Worm (Caenorhabditis elegans) whole organism, late embryonic: ENCODE data around the gene B0348.1.

Experiments
- C08G9.2 ChIP-seq: sonication (generic microtip); optimal IDR thresholded peaks from 2 replicates; lab custom pipeline; 2016; ENCODE audit warnings: mild to moderate bottlenecking, missing genetic modification characterization, moderate library complexity, missing compliant biosample characterization
- K02D7.2 ChIP-seq: sonication (generic microtip); optimal IDR thresholded peaks from 2 replicates; lab custom pipeline; 2017; ENCODE audit warnings: mild to moderate bottlenecking, missing genetic modification characterization, missing compliant biosample characterization
- K09A11.1 ChIP-seq: sonication (generic microtip); optimal IDR thresholded peaks from 2 replicates; lab custom pipeline; 2017; ENCODE audit warnings: antibody characterized with exemption, mild to moderate bottlenecking, missing genetic modification characterization, missing compliant biosample characterization; ENCODE audit not compliant: insufficient read depth
- Y22D7AL.16 ChIP-seq: sonication (generic microtip); optimal IDR thresholded peaks from 2 replicates; lab custom pipeline; 2016; ENCODE audit warnings: missing genetic modification characterization, missing compliant biosample characterization
- ahr-1 ChIP-seq: sonication (generic microtip); optimal IDR thresholded peaks from 2 replicates; lab custom pipeline; 2016; ENCODE audit warnings: missing genetic modification characterization, missing compliant biosample characterization
- ceh-14 ChIP-seq: sonication (generic microtip); optimal IDR thresholded peaks from 2 replicates; lab custom pipeline; 2016; ENCODE audit warnings: missing genotype, missing genetic modification characterization, missing compliant biosample characterization
- ceh-18 ChIP-seq: sonication (generic microtip); optimal IDR thresholded peaks from 2 replicates; lab custom pipeline; 2016; ENCODE audit warnings: missing genetic modification characterization, missing compliant biosample characterization
- ceh-19 ChIP-seq: fragments of 200-800 bp; sonication (Bioruptor generic); optimal IDR thresholded peaks from 2 replicates; lab custom pipeline; 2018; ENCODE audit warnings: mild to moderate bottlenecking, missing genetic modification characterization, missing compliant biosample characterization
- ceh-2 ChIP-seq: sonication (generic microtip); optimal IDR thresholded peaks from 2 replicates; lab custom pipeline; 2016; ENCODE audit warnings: missing genotype, missing genetic modification characterization, missing compliant biosample characterization
- ceh-22 ChIP-seq: sonication (generic microtip); optimal IDR thresholded peaks from 2 replicates; lab custom pipeline; 2017; ENCODE audit warnings: missing biosample characterization, missing genetic modification characterization
- ceh-30 ChIP-seq: fragments of 150-350 bp; optimal IDR thresholded peaks from 2 replicates; lab custom pipeline; 2014; ENCODE audit warnings: missing biosample characterization, missing genetic modification characterization
- ceh-34 ChIP-seq: sonication (generic microtip); optimal IDR thresholded peaks from 2 replicates; lab custom pipeline; 2016; ENCODE audit warnings: mild to moderate bottlenecking, missing genetic modification characterization, missing compliant biosample characterization
- ceh-48 ChIP-seq: sonication (generic microtip); optimal IDR thresholded peaks from 2 replicates; lab custom pipeline; 2016; ENCODE audit warnings: missing genetic modification characterization, inconsistent platforms, missing compliant biosample characterization
- ceh-6 ChIP-seq: fragments of 200-800 bp; sonication (Bioruptor generic); optimal IDR thresholded peaks from 2 replicates; lab custom pipeline; 2018; ENCODE audit warnings: mild to moderate bottlenecking, missing genetic modification characterization, missing compliant biosample characterization
- ceh-9 ChIP-seq: sonication (generic microtip); optimal IDR thresholded peaks from 2 replicates; lab custom pipeline; 2016; ENCODE audit warnings: mild to moderate bottlenecking, missing genetic modification characterization, inconsistent platforms, missing compliant biosample characterization
- dmd-4 ChIP-seq: sonication (generic microtip); optimal IDR thresholded peaks from 2 replicates; lab custom pipeline; 2016; ENCODE audit warnings: borderline replicate concordance, missing genetic modification characterization, missing compliant biosample characterization
- dve-1 ChIP-seq: sonication (generic microtip); optimal IDR thresholded peaks from 2 replicates; lab custom pipeline; 2017; ENCODE audit warnings: antibody characterized with exemption, mild to moderate bottlenecking, missing genetic modification characterization, missing compliant biosample characterization
- elt-2 ChIP-seq: sonication (generic microtip); optimal IDR thresholded peaks from 2 replicates; lab custom pipeline; 2016; ENCODE audit warnings: missing genetic modification reagents, missing genetic modification characterization, missing compliant biosample characterization
- elt-4 ChIP-seq: sonication (generic microtip); optimal IDR thresholded peaks from 2 replicates; lab custom pipeline; 2016; ENCODE audit warnings: missing genetic modification characterization, missing compliant biosample characterization
- ets-4 ChIP-seq: sonication (generic microtip); optimal IDR thresholded peaks from 2 replicates; lab custom pipeline; 2016; ENCODE audit warnings: missing genetic modification characterization, missing compliant biosample characterization
- eyg-1 ChIP-seq: sonication (generic microtip); optimal IDR thresholded peaks from 2 replicates; lab custom pipeline; 2016; ENCODE audit warnings: missing genotype, missing genetic modification characterization, missing compliant biosample characterization
- fkh-10 ChIP-seq: fragments of 150-350 bp; optimal IDR thresholded peaks from 2 replicates; lab custom pipeline; 2014; ENCODE audit warnings: missing biosample characterization, missing genetic modification reagents, missing genetic modification characterization
- fkh-6 ChIP-seq: sonication (generic microtip); optimal IDR thresholded peaks from 2 replicates; lab custom pipeline; 2016; ENCODE audit warnings: missing genetic modification characterization, missing compliant biosample characterization
- hlh-15 ChIP-seq: sonication (generic microtip); optimal IDR thresholded peaks from 2 replicates; lab custom pipeline; 2016; ENCODE audit warnings: missing genetic modification characterization, missing compliant biosample characterization
- hlh-6 ChIP-seq: sonication (generic microtip); optimal IDR thresholded peaks from 2 replicates; lab custom pipeline; 2016; ENCODE audit warnings: missing genotype, missing genetic modification characterization, missing compliant biosample characterization
- hlh-8 ChIP-seq: sonication (generic microtip); optimal IDR thresholded peaks from 2 replicates; lab custom pipeline; 2016; ENCODE audit warnings: missing genotype, missing genetic modification characterization, missing compliant biosample characterization
- lim-6 ChIP-seq: sonication (generic microtip); optimal IDR thresholded peaks from 2 replicates; lab custom pipeline; 2016; ENCODE audit warnings: missing genetic modification characterization, missing compliant biosample characterization
- lin-11 ChIP-seq: fragments of 200-800 bp; sonication (Bioruptor generic); optimal IDR thresholded peaks from 2 replicates; lab custom pipeline; 2018; ENCODE audit warnings: mild to moderate bottlenecking, missing genetic modification characterization, missing compliant biosample characterization
- madf-2 ChIP-seq: sonication (generic microtip); optimal IDR thresholded peaks from 2 replicates; lab custom pipeline; 2017; ENCODE audit warnings: missing genetic modification characterization, missing compliant biosample characterization
- mec-3 ChIP-seq: sonication (generic microtip); optimal IDR thresholded peaks from 2 replicates; lab custom pipeline; 2016; ENCODE audit warnings: borderline replicate concordance, missing genetic modification characterization, missing compliant biosample characterization
- nhr-11 ChIP-seq: fragments of 150-350 bp; optimal IDR thresholded peaks from 2 replicates; lab custom pipeline; 2014; ENCODE audit warnings: missing biosample characterization, missing genetic modification characterization
- nhr-232 ChIP-seq: sonication (generic microtip); optimal IDR thresholded peaks from 2 replicates; lab custom pipeline; 2016; ENCODE audit warnings: missing genetic modification characterization, missing compliant biosample characterization
- npax-4 ChIP-seq: sonication (generic microtip); optimal IDR thresholded peaks from 2 replicates; lab custom pipeline; 2016; ENCODE audit warnings: missing genetic modification characterization, missing compliant biosample characterization
- odd-2 ChIP-seq: sonication (generic microtip); optimal IDR thresholded peaks from 2 replicates; lab custom pipeline; 2017; ENCODE audit warnings: antibody characterized with exemption, mild to moderate bottlenecking, missing genetic modification characterization, missing compliant biosample characterization
- pat-9 ChIP-seq: fragments of 200-800 bp; sonication (Bioruptor generic); optimal IDR thresholded peaks from 2 replicates; lab custom pipeline; 2018; ENCODE audit warnings: mild to moderate bottlenecking, missing genetic modification characterization, moderate library complexity, missing compliant biosample characterization
- pha-2 ChIP-seq: sonication (generic microtip); optimal IDR thresholded peaks from 2 replicates; lab custom pipeline; 2017; ENCODE audit warnings: mild to moderate bottlenecking, missing genetic modification characterization, missing compliant biosample characterization
- pros-1 ChIP-seq: fragments of 150-350 bp; optimal IDR thresholded peaks from 2 replicates; lab custom pipeline; 2014; ENCODE audit warnings: missing biosample characterization, missing genetic modification reagents, missing genetic modification characterization
- syd-9 ChIP-seq: sonication (generic microtip); optimal IDR thresholded peaks from 2 replicates; lab custom pipeline; 2016; ENCODE audit warnings: mild to moderate bottlenecking, missing genetic modification characterization, moderate library complexity, missing compliant biosample characterization
- tbx-2 ChIP-seq: sonication (generic microtip); optimal IDR thresholded peaks from 2 replicates; lab custom pipeline; 2016; ENCODE audit warnings: missing genetic modification characterization, missing compliant biosample characterization
- tbx-7 ChIP-seq: sonication (generic microtip); optimal IDR thresholded peaks from 2 replicates; lab custom pipeline; 2016; ENCODE audit warnings: missing genotype, missing genetic modification characterization, missing compliant biosample characterization
- ttx-3 ChIP-seq: sonication (generic microtip); optimal IDR thresholded peaks from 2 replicates; lab custom pipeline; 2016; ENCODE audit warnings: missing genetic modification reagents, missing genetic modification characterization, missing compliant biosample characterization
- unc-3 ChIP-seq, 2 experiments: fragments of 200-800 bp in 1 of 2; sonication (Bioruptor generic) in 1 of 2; sonication (generic microtip) in 1 of 2; conservative IDR thresholded peaks in 1 of 2; optimal IDR thresholded peaks in 1 of 2; 2 replicates each; pipeline versions ENCODE4 v1.3.6 to Lab custom; 2016 to 2022; ENCODE audit warnings: missing compliant biosample characterization in 2 of 2, missing genetic modification characterization in 2 of 2, missing genetic modification reagents in 1 of 2
- unc-42 ChIP-seq: sonication (generic microtip); optimal IDR thresholded peaks from 2 replicates; lab custom pipeline; 2016; ENCODE audit warnings: missing genotype, missing genetic modification characterization, missing compliant biosample characterization
- unc-55 ChIP-seq: sonication (generic microtip); optimal IDR thresholded peaks from 2 replicates; lab custom pipeline; 2017; ENCODE audit warnings: missing biosample characterization, missing genetic modification reagents, missing genetic modification characterization
- unc-86 ChIP-seq: sonication (generic microtip); optimal IDR thresholded peaks from 2 replicates; lab custom pipeline; 2016; ENCODE audit warnings: missing genetic modification characterization, missing compliant biosample characterization
- zip-5 ChIP-seq: sonication (generic microtip); optimal IDR thresholded peaks from 2 replicates; lab custom pipeline; 2016; ENCODE audit warnings: missing genetic modification characterization, missing compliant biosample characterization
- ztf-16 ChIP-seq: sonication (generic microtip); optimal IDR thresholded peaks from 2 replicates; lab custom pipeline; 2017; ENCODE audit warnings: missing genetic modification characterization, missing compliant biosample characterization

B0348.1 gene

ce11 chrV:45010-45409 lies 3.7 kb upstream of the B0348.1 start, which contains the start of gene B0348.2:
Gene B0348.2 (plus strand): TSS chrV:45310.
- TF ChIP-seq ceh-48 (tag; lab: Kevin White, UChicago): no peak
- TF ChIP-seq npax-4 (tag; lab: Kevin White, UChicago): no peak
- TF ChIP-seq fkh-6 (tag; lab: Kevin White, UChicago): no peak
- TF ChIP-seq ets-4 (tag; lab: Kevin White, UChicago): no peak

ce11 chrV:47799-48198 lies 923 bp upstream of the B0348.1 start:
- no peak for TF ChIP-seq npax-4 (tag; lab: Kevin White, UChicago)
- TF ChIP-seq elt-2 (tag; lab: Kevin White, UChicago): peak; percentile 67

ce11 chrV:53286-53685 lies 4.6 kb downstream of the B0348.1 start:
- TF ChIP-seq pros-1 (tag; lab: Kevin White, UChicago) (no peak), fkh-6 (tag; lab: Kevin White, UChicago) (peak; percentile 76), tbx-7 (tag; lab: Kevin White, UChicago) (no peak), dmd-4 (tag; lab: Kevin White, UChicago) (peak; percentile 88), ceh-34 (tag; lab: Kevin White, UChicago) (peak; percentile 65), mec-3 (tag; lab: Kevin White, UChicago) (peak; percentile 69), K09A11.1 (tag; lab: Kevin White, UChicago) (peak; percentile 68), ceh-14 (tag; lab: Kevin White, UChicago) (peak; percentile 92), ztf-16 (tag; lab: Kevin White, UChicago) (peak; percentile 50), hlh-8 (peak; percentile 45), fkh-10 (GFP tag; lab: Kevin White, UChicago) (no peak), ets-4 (tag; lab: Kevin White, UChicago) (peak; percentile 29), zip-5 (peak; percentile 12), ceh-18 (tag; lab: Kevin White, UChicago) (peak; percentile 29), dve-1 (tag; lab: Kevin White, UChicago) (peak; percentile 56), tbx-2 (peak; percentile 63), hlh-15 (tag; lab: Kevin White, UChicago) (peak; percentile 18), madf-2 (tag; lab: Kevin White, UChicago) (peak; percentile 73), eyg-1 (tag; lab: Kevin White, UChicago) (no peak), pha-2 (tag; lab: Kevin White, UChicago) (peak; percentile 72), npax-4 (tag; lab: Kevin White, UChicago) (peak; percentile 44), nhr-11 (tag; lab: Kevin White, UChicago) (no peak), K02D7.2 (tag; lab: Kevin White, UChicago) (peak; percentile 76), ceh-9 (tag; lab: Kevin White, UChicago) (no peak), elt-2 (tag; lab: Kevin White, UChicago) (peak; percentile 73), ttx-3 (tag; lab: Kevin White, UChicago) (peak; percentile 74), pat-9 (tag; lab: Kevin White, UChicago) (peak; percentile 71), ceh-2 (tag; lab: Kevin White, UChicago) (peak; percentile 18), Y22D7AL.16 (tag; lab: Kevin White, UChicago) (peak; percentile 85), C08G9.2 (tag; lab: Kevin White, UChicago) (peak; percentile 73), ceh-19 (GFP tag; lab: Kevin White, UChicago) (peak; percentile 87), lin-11 (tag; lab: Kevin White, UChicago) (peak; percentile 74), ceh-48 (tag; lab: Kevin White, UChicago) (peak; percentile 71), nhr-232 (tag; lab: Kevin White, UChicago) (peak; percentile 60), syd-9 (tag; lab: Kevin White, UChicago) (peak; percentile 41), ahr-1 (tag; lab: Kevin White, UChicago) (peak; percentile 33), odd-2 (tag; lab: Kevin White, UChicago) (peak; percentile 32), hlh-6 (tag; lab: Kevin White, UChicago) (peak; percentile 85), ceh-22 (no peak), unc-42 (tag; lab: Kevin White, UChicago) (no peak), unc-86 (tag; lab: Kevin White, UChicago) (peak; percentile 70), unc-55 (GFP tag; lab: Kevin White, UChicago) (no peak), lim-6 (tag; lab: Kevin White, UChicago) (peak; percentile 55), unc-3 (GFP tag; conservative IDR thresholded peaks at IDR 0.05; lab: Robert Waterston, UW) (peak; percentile 71; the same call in 1 of the 2 replicates), unc-3 (tag; optimal IDR thresholded peaks at IDR 0.05; lab: Kevin White, UChicago) (no peak), elt-4 (tag; lab: Kevin White, UChicago) (no peak), ceh-6 (peak; percentile 83), ceh-30 (tag; lab: Kevin White, UChicago) (no peak)
